Worm (Caenorhabditis elegans) whole organism, L1 larva: Measurements from ENCODE around the gene F26D11.13.

Experiments used
- C16A3.4 ChIP-seq: fragments of 150-350 bp; optimal IDR thresholded peaks from 2 replicates; lab custom pipeline; 2014; ENCODE audit warnings: missing biosample characterization, missing genetic modification characterization
- C34B4.2 ChIP-seq: sonication (generic microtip); optimal IDR thresholded peaks from 2 replicates; lab custom pipeline; 2017; ENCODE audit warnings: mild to moderate bottlenecking, missing genetic modification characterization, missing compliant biosample characterization
- F16B12.6 ChIP-seq: fragments of 150-350 bp; optimal IDR thresholded peaks from 2 replicates; lab custom pipeline; 2014; ENCODE audit warnings: missing biosample characterization, missing genetic modification characterization
- aha-1 ChIP-seq: fragments of 150-350 bp; optimal IDR thresholded peaks from 2 replicates; lab custom pipeline; 2014; ENCODE audit warnings: missing biosample characterization, missing genetic modification characterization
- alr-1 ChIP-seq: fragments of 200-800 bp; sonication (Bioruptor generic); optimal IDR thresholded peaks from 2 replicates; lab custom pipeline; 2018; ENCODE audit warnings: borderline replicate concordance, mild to moderate bottlenecking, missing genetic modification characterization, missing compliant biosample characterization
- blmp-1 ChIP-seq: fragments of 150-350 bp; optimal IDR thresholded peaks from 2 replicates; lab custom pipeline; 2014; ENCODE audit warnings: missing biosample characterization, missing genetic modification characterization
- ceh-63 ChIP-seq: fragments of 200-800 bp; sonication (Bioruptor generic); optimal IDR thresholded peaks from 2 replicates; lab custom pipeline; 2018; ENCODE audit warnings: mild to moderate bottlenecking, missing genetic modification characterization, missing compliant biosample characterization
- ceh-88 ChIP-seq: fragments of 200-800 bp; sonication (Bioruptor generic); IDR thresholded peaks from 2 replicates; pipeline ENCODE4 v1.3.6; 2022; ENCODE audit warnings: missing genetic modification characterization, missing compliant biosample characterization
- dsc-1 ChIP-seq: sonication (generic microtip); optimal IDR thresholded peaks from 2 replicates; lab custom pipeline; 2016; ENCODE audit warnings: mild to moderate bottlenecking, missing genetic modification characterization, missing compliant biosample characterization
- efl-3 ChIP-seq: fragments of 200-800 bp; sonication (Bioruptor generic); optimal IDR thresholded peaks from 2 replicates; lab custom pipeline; 2018; ENCODE audit warnings: mild to moderate bottlenecking, missing genetic modification characterization, missing compliant biosample characterization
- egl-27 ChIP-seq, 2 experiments: fragments of 150-350 bp in 1 of 2; sonication (generic microtip); optimal IDR thresholded peaks; 3 replicates each; lab custom pipeline; 2017 to 2018; ENCODE audit warnings: missing biosample characterization in 2 of 2, missing genetic modification characterization in 2 of 2, missing genetic modification reagents in 2 of 2
- elt-2 ChIP-seq: sonication (generic microtip); optimal IDR thresholded peaks from 2 replicates; lab custom pipeline; 2016; ENCODE audit warnings: missing genetic modification characterization, mild to moderate bottlenecking, inconsistent platforms, missing compliant biosample characterization, missing genetic modification reagents
- elt-3 ChIP-seq, 6 experiments: fragments of 150-350 bp in 1 of 6; sonication (generic microtip); optimal IDR thresholded peaks; 2 replicates each; lab custom pipeline; 2017 to 2018; ENCODE audit warnings: missing biosample characterization in 6 of 6, missing genetic modification characterization in 6 of 6, inconsistent platforms in 1 of 6
- fkh-4 ChIP-seq: sonication (generic microtip); optimal IDR thresholded peaks from 2 replicates; lab custom pipeline; 2016; ENCODE audit warnings: missing compliant biosample characterization, missing genetic modification characterization, borderline replicate concordance
- fkh-8 ChIP-seq: sonication (generic microtip); optimal IDR thresholded peaks from 2 replicates; lab custom pipeline; 2016; ENCODE audit warnings: mild to moderate bottlenecking, missing genetic modification characterization, missing compliant biosample characterization
- fos-1 ChIP-seq: fragments of 150-350 bp; optimal IDR thresholded peaks from 2 replicates; lab custom pipeline; 2014; ENCODE audit warnings: missing biosample characterization, missing genetic modification characterization
- grh-1 ChIP-seq: fragments of 200-800 bp; sonication (Bioruptor generic); IDR thresholded peaks from 2 replicates; pipeline ENCODE4 v1.3.6; 2022; ENCODE audit warnings: missing genetic modification reagents, missing genetic modification characterization, missing compliant biosample characterization
- hlh-4 ChIP-seq: sonication (generic microtip); optimal IDR thresholded peaks from 2 replicates; lab custom pipeline; 2016; ENCODE audit warnings: mild to moderate bottlenecking, missing genetic modification characterization, missing compliant biosample characterization
- isw-1 ChIP-seq: fragments of 200-800 bp; sonication (Bioruptor generic); IDR thresholded peaks from 2 replicates; pipeline ENCODE4 v1.3.6; 2022; ENCODE audit warnings: missing genetic modification characterization, missing compliant biosample characterization
- jun-1 ChIP-seq: fragments of 150-350 bp; optimal IDR thresholded peaks from 2 replicates; lab custom pipeline; 2014; ENCODE audit warnings: missing biosample characterization, missing genetic modification reagents, missing genetic modification characterization
- lin-13 ChIP-seq: fragments of 150-350 bp; optimal IDR thresholded peaks from 2 replicates; lab custom pipeline; 2014; ENCODE audit warnings: missing biosample characterization, missing genetic modification reagents, missing genetic modification characterization
- lin-14 ChIP-seq: fragments of 200-800 bp; sonication (Bioruptor generic); optimal IDR thresholded peaks from 2 replicates; lab custom pipeline; 2018; ENCODE audit warnings: mild to moderate bottlenecking, missing genetic modification characterization, moderate library complexity, missing compliant biosample characterization
- lin-15B ChIP-seq: fragments of 150-350 bp; sonication (generic microtip); optimal IDR thresholded peaks from 3 replicates; lab custom pipeline; 2014; ENCODE audit warnings: missing biosample characterization, missing genetic modification characterization
- lin-35 ChIP-seq, 2 experiments: fragments of 150-350 bp; optimal IDR thresholded peaks; 2 replicates each; lab custom pipeline; 2014; ENCODE audit warnings: missing biosample characterization in 2 of 2, missing genetic modification characterization in 2 of 2, missing genetic modification reagents in 2 of 2
- lin-39 ChIP-seq: fragments of 150-350 bp; optimal IDR thresholded peaks from 2 replicates; lab custom pipeline; 2014; ENCODE audit warnings: missing biosample characterization, missing genetic modification reagents, missing genetic modification characterization
- lir-3 ChIP-seq: sonication (generic microtip); optimal IDR thresholded peaks from 2 replicates; lab custom pipeline; 2016; ENCODE audit warnings: mild to moderate bottlenecking, missing genetic modification characterization, moderate library complexity, missing compliant biosample characterization; ENCODE audit not compliant: poor library complexity
- lsy-2 ChIP-seq, 2 experiments: fragments of 150-350 bp; optimal IDR thresholded peaks; 2 replicates each; lab custom pipeline; 2014; ENCODE audit warnings: missing biosample characterization in 2 of 2, missing genetic modification characterization in 2 of 2
- mab-9 ChIP-seq: fragments of 200-800 bp; sonication (Bioruptor generic); IDR thresholded peaks from 2 replicates; pipeline ENCODE4 v1.3.6; 2022; ENCODE audit warnings: missing genetic modification reagents, missing genetic modification characterization, missing compliant biosample characterization
- mef-2 ChIP-seq: fragments of 150-350 bp; optimal IDR thresholded peaks from 2 replicates; lab custom pipeline; 2014; ENCODE audit warnings: missing biosample characterization, missing genetic modification characterization
- nhr-12 ChIP-seq: sonication (generic microtip); optimal IDR thresholded peaks from 2 replicates; lab custom pipeline; 2017; ENCODE audit warnings: missing biosample characterization, missing genetic modification characterization
- nhr-19 ChIP-seq: fragments of 200-800 bp; sonication (Bioruptor generic); conservative IDR thresholded peaks from 2 replicates; pipeline ENCODE4 v1.3.6; 2022; ENCODE audit warnings: missing genetic modification characterization, missing compliant biosample characterization
- nhr-237 ChIP-seq: fragments of 150-350 bp; optimal IDR thresholded peaks from 2 replicates; lab custom pipeline; 2014; ENCODE audit warnings: missing biosample characterization, missing genetic modification characterization
- nhr-77 ChIP-seq: fragments of 150-350 bp; optimal IDR thresholded peaks from 2 replicates; lab custom pipeline; 2014; ENCODE audit warnings: missing biosample characterization, missing genetic modification characterization
- nhr-85 ChIP-seq: sonication (generic microtip); peaks from one replicate; lab custom pipeline; 2016; ENCODE audit warnings: missing genetic modification characterization, inconsistent platforms, missing compliant biosample characterization
- nhr-90 ChIP-seq: sonication (generic microtip); optimal IDR thresholded peaks from 2 replicates; lab custom pipeline; 2016; ENCODE audit warnings: mild to moderate bottlenecking, missing genetic modification characterization, missing compliant biosample characterization; ENCODE audit not compliant: poor library complexity
- pax-3 ChIP-seq: fragments of 200-800 bp; sonication (Bioruptor generic); optimal IDR thresholded peaks from 2 replicates; lab custom pipeline; 2018; ENCODE audit warnings: mild to moderate bottlenecking, missing genetic modification characterization, moderate library complexity, missing compliant biosample characterization
- pqm-1 ChIP-seq: sonication (generic microtip); optimal IDR thresholded peaks from 3 replicates; lab custom pipeline; 2017; ENCODE audit warnings: missing biosample characterization, missing genetic modification characterization
- rnt-1 ChIP-seq: sonication (generic microtip); optimal IDR thresholded peaks from 2 replicates; lab custom pipeline; 2016; ENCODE audit warnings: mild to moderate bottlenecking, missing genetic modification characterization, moderate library complexity, missing compliant biosample characterization
- snpc-4 ChIP-seq: fragments of 150-350 bp; optimal IDR thresholded peaks from 2 replicates; lab custom pipeline; 2014; ENCODE audit warnings: missing biosample characterization, missing genetic modification characterization
- snu-23 ChIP-seq: sonication (generic microtip); optimal IDR thresholded peaks from 2 replicates; lab custom pipeline; 2016; ENCODE audit warnings: missing genetic modification characterization, missing compliant biosample characterization
- sup-37 ChIP-seq: fragments of 200-800 bp; sonication (Bioruptor generic); optimal IDR thresholded peaks from 2 replicates; lab custom pipeline; 2018; ENCODE audit warnings: mild to moderate bottlenecking, missing genetic modification characterization, missing compliant biosample characterization
- unc-62 ChIP-seq: fragments of 150-350 bp; optimal IDR thresholded peaks from 2 replicates; lab custom pipeline; 2014; ENCODE audit warnings: missing biosample characterization, missing genetic modification reagents, missing genetic modification characterization
- unc-86 ChIP-seq: sonication (generic microtip); optimal IDR thresholded peaks from 2 replicates; lab custom pipeline; 2016; ENCODE audit warnings: missing genetic modification characterization, missing compliant biosample characterization
- unc-98 ChIP-seq: fragments of 200-800 bp; sonication (Bioruptor generic); IDR thresholded peaks from 2 replicates; pipeline ENCODE4 v1.3.6; 2022; ENCODE audit warnings: missing genetic modification characterization, missing compliant biosample characterization
- vab-15 ChIP-seq: sonication (generic microtip); optimal IDR thresholded peaks from 2 replicates; lab custom pipeline; 2017; ENCODE audit warnings: missing genotype, mild to moderate bottlenecking, missing genetic modification characterization, missing compliant biosample characterization
- zag-1 ChIP-seq: fragments of 150-350 bp; optimal IDR thresholded peaks from 2 replicates; lab custom pipeline; 2014; ENCODE audit warnings: missing biosample characterization, missing genetic modification characterization
- zip-4 ChIP-seq: fragments of 200-800 bp; sonication (Bioruptor generic); optimal IDR thresholded peaks from 2 replicates; lab custom pipeline; 2018; ENCODE audit warnings: mild to moderate bottlenecking, missing genetic modification characterization, moderate library complexity, missing compliant biosample characterization
- ztf-11 ChIP-seq, 2 experiments: sonication (generic microtip); optimal IDR thresholded peaks; 2 replicates each; lab custom pipeline; 2016 to 2017; ENCODE audit warnings: missing genetic modification characterization in 2 of 2, missing biosample characterization in 1 of 2, missing compliant biosample characterization in 1 of 2

Gene F26D11.13

DNA sequence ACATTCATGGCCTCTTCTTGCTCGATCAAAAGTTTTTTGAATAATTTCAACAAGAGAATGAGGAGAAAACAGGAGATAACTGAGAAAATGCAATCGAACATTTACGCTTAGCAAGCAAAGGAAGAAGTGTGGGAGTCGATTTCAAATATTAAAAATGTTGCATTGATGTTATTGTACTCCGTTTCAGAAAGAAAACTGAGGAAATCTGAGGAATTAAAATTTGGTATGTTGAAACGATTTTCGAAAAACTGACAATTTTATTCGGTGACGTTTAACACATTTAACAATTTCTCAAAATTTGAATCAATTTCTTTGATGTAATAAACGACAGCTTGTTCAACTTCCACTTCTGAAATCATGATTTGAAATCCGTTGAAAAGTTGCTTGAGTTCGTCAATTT lies at the start of gene F26D11.13:
TSS of gene F26D11.13 (minus strand) at position 101 of the 400 bp plus-strand sequence.
- TF ChIP-seq egl-27 (tag; optimal IDR thresholded peaks at IDR 0.05; lab: Kevin White, UChicago) (no peak), elt-2 (tag; lab: Kevin White, UChicago) (no peak), isw-1 (GFP tag; lab: Robert Waterston, UW) (no peak), elt-3 (tag; optimal IDR thresholded peaks at IDR 0.05; lab: Kevin White, UChicago) (no peak), fkh-4 (tag; lab: Kevin White, UChicago) (no peak), nhr-237 (tag; lab: Kevin White, UChicago) (no peak), nhr-90 (no peak), mef-2 (tag; lab: Kevin White, UChicago) (no peak), unc-62 (GFP tag; lab: Kevin White, UChicago) (no peak), lin-13 (GFP tag; lab: Kevin White, UChicago) (no peak), F16B12.6 (tag; lab: Kevin White, UChicago) (no peak), C16A3.4 (tag; lab: Kevin White, UChicago) (no peak)
- TF ChIP-seq, all 84 proteins: peak for 0

DNA sequence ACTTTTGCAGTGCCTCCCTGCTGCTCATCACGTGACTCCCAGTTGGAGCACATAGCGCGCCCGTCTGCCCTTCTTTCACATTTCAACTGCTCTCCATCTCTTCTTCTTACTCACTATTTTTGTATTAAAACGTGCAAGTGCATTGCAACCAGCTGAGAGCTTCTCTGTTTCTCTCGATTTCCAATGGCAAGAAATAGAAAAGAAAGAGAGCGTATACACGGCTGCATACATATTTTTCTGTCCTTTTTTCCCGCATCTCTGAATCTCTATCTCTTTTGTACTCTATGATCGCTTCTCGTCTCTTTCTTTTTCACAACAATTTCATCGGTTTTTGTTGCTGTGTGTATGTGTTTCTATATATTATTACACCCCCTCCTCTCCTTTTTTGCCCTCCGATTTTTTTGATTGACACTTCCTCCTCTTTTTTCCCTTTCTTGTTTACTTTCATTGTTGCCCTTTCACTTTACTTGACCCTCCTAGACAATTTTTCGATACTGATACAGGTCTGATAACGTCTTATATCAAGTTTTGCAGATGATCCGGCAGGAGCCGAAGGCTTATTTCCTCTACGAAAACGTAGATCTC lies 46.6 kb upstream of the F26D11.13 start, which contains the start of gene Y97E10AR.1:
TSS of gene Y97E10AR.1 (plus strand) at position 535 of the 585 bp plus-strand sequence.
- TF ChIP-seq nhr-19 (peak; percentile 74), aha-1 (tag; lab: Kevin White, UChicago) (no peak), elt-2 (tag; lab: Kevin White, UChicago) (peak; percentile 81), fkh-8 (tag; lab: Kevin White, UChicago) (peak; percentile 93), pqm-1 (no peak), nhr-12 (tag; lab: Kevin White, UChicago) (no peak), nhr-90 (no peak), blmp-1 (tag; lab: Kevin White, UChicago) (peak; percentile 96), nhr-85 (tag; lab: Kevin White, UChicago) (peak; percentile 57), lin-14 (GFP tag; lab: Kevin White, UChicago) (peak; percentile 98), C34B4.2 (no peak), ceh-63 (GFP tag; lab: Kevin White, UChicago) (no peak), nhr-77 (peak; percentile 77), isw-1 (GFP tag; lab: Robert Waterston, UW) (peak; percentile 69), ceh-88 (GFP tag; lab: Robert Waterston, UW) (peak; percentile 29; the same call in 1 of the 2 replicates), fos-1 (no peak), unc-86 (peak; percentile 90), snpc-4 (tag; lab: Kevin White, UChicago) (peak; percentile 3), alr-1 (no peak), zag-1 (tag; lab: Kevin White, UChicago) (peak; percentile 72), lin-15B (tag; lab: Kevin White, UChicago) (peak; percentile 13), egl-27 (tag; optimal IDR thresholded peaks at IDR 0.05; lab: Kevin White, UChicago) (peak in 1 of 2 experiments; percentile 50), vab-15 (tag; lab: Kevin White, UChicago) (no peak), hlh-4 (tag; lab: Kevin White, UChicago) (no peak), lir-3 (peak; percentile 70), lin-39 (tag; lab: Kevin White, UChicago) (peak; percentile 51), snu-23 (GFP tag; lab: Kevin White, UChicago) (peak; percentile 81), ztf-11 (tag; optimal IDR thresholded peaks at IDR 0.05; lab: Kevin White, UChicago) (peak in 1 of 2 experiments; percentile 41), pax-3 (tag; lab: Kevin White, UChicago) (no peak), grh-1 (no peak), C16A3.4 (tag; lab: Kevin White, UChicago) (peak; percentile 73), efl-3 (GFP tag; lab: Kevin White, UChicago) (no peak), rnt-1 (tag; lab: Kevin White, UChicago) (peak; percentile 70), mab-9 (0 out of 2 replicates have a peak, but pooled peaks have one; percentile 17), lin-35 (GFP tag; optimal IDR thresholded peaks at IDR 0.05; lab: Kevin White, UChicago) (peak; percentile 40 to 64), zip-4 (peak; percentile 22), unc-98 (GFP tag; lab: Robert Waterston, UW) (no peak), sup-37 (no peak), jun-1 (peak; percentile 48), lsy-2 (tag; optimal IDR thresholded peaks at IDR 0.05; lab: Kevin White, UChicago) (peak; percentile 68 to 89), elt-3 (tag; optimal IDR thresholded peaks at IDR 0.05; lab: Kevin White, UChicago) (peak in 1 of 6 experiments; percentile 7), fkh-4 (tag; lab: Kevin White, UChicago) (peak; percentile 45), dsc-1 (tag; lab: Kevin White, UChicago) (peak; percentile 69)
